Worm (Caenorhabditis elegans): ENCODE results near the gene Y43F8C.3.

The Y43F8C.3 gene

DNA sequence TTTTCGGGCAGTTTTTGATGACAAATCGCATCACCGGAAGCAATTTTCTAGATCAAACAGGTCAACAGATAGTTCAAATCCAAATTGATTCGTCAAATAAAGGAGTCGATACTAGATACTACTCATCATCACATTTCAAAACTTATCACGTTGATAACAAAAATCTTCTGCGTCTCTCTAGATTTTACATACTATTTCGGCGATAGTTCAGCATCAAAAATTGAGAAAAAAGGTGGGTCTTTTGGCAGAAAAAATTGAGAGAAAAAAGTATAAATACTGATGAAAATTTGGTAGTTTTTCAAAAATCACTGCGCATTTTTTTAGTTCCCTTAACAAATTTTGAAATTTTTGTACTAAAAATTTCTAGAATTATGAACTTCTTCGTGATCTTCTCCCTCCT, 9.3 kb downstream of the Y43F8C.3 start, which contains the start of gene nlp-26:
Gene nlp-26 (plus strand): TSS at position 301 of the 400 bp plus-strand sequence.
- TF ChIP-seq ceh-39 (tag; optimal IDR thresholded peaks at IDR 0.05) (no peak), sem-2 (GFP tag; optimal IDR thresholded peaks at IDR 0.05) (no peak), bed-3 (GFP tag; optimal IDR thresholded peaks at IDR 0.05) (no peak), blmp-1 (tag; optimal IDR thresholded peaks at IDR 0.05) (no peak), M03D4.4 (tag; optimal IDR thresholded peaks at IDR 0.05) (no peak), mab-5 (tag; optimal IDR thresholded peaks at IDR 0.05) (no peak), nhr-237 (tag; optimal IDR thresholded peaks at IDR 0.05) (no peak), ztf-11 (tag; optimal IDR thresholded peaks at IDR 0.05) (no peak), sptf-1 (tag; optimal IDR thresholded peaks at IDR 0.05) (no peak), drap-1 (GFP tag; optimal IDR thresholded peaks at IDR 0.05) (no peak), tbx-8 (GFP tag; optimal IDR thresholded peaks at IDR 0.05) (no peak), elt-1 (tag; optimal IDR thresholded peaks at IDR 0.05; ENCODE audit: borderline replicate concordance, insufficient read depth) (no peak)

DNA sequence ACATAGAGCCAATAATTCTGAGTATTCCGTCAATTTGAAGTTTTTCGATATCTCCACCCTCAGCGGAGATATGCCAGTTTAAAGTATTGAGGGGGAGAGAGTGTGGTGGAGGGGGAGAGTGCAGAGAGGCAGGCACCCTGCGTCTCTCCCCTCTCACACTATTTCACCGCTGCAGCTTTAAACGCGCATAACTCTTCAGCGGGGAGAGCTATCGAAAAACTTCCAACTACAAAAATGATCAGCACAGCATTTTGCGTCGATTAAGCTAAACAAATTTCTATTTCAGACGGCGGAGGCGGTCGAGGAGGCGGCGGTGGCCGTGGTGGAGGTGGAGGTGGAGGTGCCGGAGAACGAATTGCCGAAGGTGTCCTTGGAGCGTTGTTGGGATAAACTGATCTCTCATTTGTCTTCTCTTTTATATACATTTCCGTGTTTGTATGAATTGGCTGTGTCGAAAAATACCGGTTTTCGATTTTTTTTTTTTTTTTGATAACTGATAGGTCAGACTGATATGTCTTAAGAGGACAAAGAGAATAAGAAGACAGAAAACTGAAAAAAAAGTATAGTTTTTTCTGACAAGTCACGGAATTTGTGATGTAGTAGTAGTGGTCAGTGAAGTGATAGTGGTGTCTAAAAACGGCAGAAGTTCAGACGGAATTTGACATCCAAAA, 10.6 kb downstream of the Y43F8C.3 start:
- TF ChIP-seq nhr-12 (tag; optimal IDR thresholded peaks at IDR 0.05) (no peak), mls-2 (tag; optimal IDR thresholded peaks at IDR 0.05) (no peak), nhr-76 (tag; optimal IDR thresholded peaks at IDR 0.05) (no peak), bed-3 (GFP tag; optimal IDR thresholded peaks at IDR 0.05) (no peak), unc-120 (tag; optimal IDR thresholded peaks at IDR 0.05; ENCODE audit: poor library complexity, severe bottlenecking) (no peak), drap-1 (GFP tag; optimal IDR thresholded peaks at IDR 0.05) (peak; percentile 31), lin-32 (GFP tag; optimal IDR thresholded peaks at IDR 0.05) (no peak)

DNA sequence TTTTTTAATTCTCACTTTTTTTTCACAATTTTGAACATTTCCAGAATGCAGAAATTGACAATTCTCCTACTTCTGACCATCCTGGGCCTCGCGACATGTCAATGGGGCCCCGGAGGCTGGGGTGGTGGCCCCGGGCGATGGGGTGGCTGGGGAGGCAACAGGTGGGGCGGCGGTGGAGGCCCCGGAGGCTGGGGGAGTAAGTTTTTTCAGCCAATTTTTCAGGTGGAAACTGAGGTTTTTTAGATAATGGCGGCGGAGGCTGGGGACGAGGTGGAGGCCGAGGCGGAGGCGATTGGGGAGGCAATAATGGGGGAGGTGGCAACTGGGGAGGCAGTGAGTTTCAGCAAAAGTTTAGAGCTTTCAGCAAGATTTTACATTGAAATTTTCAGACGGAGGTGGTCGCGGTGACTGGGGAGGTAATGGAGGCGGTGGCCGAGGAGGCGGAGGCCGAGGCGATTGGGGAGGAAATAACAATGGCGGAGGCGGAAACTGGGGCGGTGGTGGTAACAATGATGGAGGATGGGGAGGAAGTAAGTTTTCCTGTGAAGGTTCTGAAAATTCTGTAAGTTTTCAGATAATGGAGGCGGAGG, 12.2 kb downstream of the Y43F8C.3 start:
- TF ChIP-seq pha-4 (tag; optimal IDR thresholded peaks at IDR 0.05) (no peak), sptf-1 (tag; optimal IDR thresholded peaks at IDR 0.05) (no peak), tbx-8 (GFP tag; optimal IDR thresholded peaks at IDR 0.05) (no peak), ceh-39 (tag; optimal IDR thresholded peaks at IDR 0.05) (no peak), lsy-2 (tag; optimal IDR thresholded peaks at IDR 0.05) (no peak), ceh-83 (GFP tag; optimal IDR thresholded peaks at IDR 0.05) (no peak), mab-5 (tag; optimal IDR thresholded peaks at IDR 0.05) (no peak), drap-1 (GFP tag; optimal IDR thresholded peaks at IDR 0.05) (no peak), nhr-2 (tag; optimal IDR thresholded peaks at IDR 0.05) (no peak), flh-1 (GFP tag; optimal IDR thresholded peaks at IDR 0.05) (no peak)

DNA sequence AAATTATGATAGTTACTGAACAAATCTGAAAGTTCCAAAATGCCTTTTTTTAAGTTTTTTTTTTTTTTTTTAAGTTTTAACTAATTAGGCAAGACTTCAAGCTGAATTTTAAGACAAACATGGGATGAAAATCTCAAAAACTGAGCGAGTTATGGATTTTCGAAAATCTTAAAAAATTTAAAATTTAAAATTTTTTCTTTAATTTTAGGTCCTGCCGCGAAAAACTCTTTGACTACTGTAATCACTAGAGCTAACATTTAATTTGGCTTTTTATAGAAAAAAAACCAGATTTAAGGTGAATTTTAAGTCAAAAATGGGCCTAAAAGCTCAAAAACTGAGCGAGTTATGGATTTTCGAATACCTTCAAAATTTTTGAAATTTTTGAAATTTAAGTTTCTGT, 13.2 kb downstream of the Y43F8C.3 start, which contains the start of gene grsp-1:
Gene grsp-1 (plus strand): TSS at position 301 of the 400 bp plus-strand sequence.
- TF ChIP-seq lin-13 (tag; optimal IDR thresholded peaks at IDR 0.05) (no peak), tbx-8 (GFP tag; optimal IDR thresholded peaks at IDR 0.05) (no peak), mls-2 (tag; optimal IDR thresholded peaks at IDR 0.05) (no peak), bed-3 (GFP tag; optimal IDR thresholded peaks at IDR 0.05) (no peak), sem-2 (GFP tag; optimal IDR thresholded peaks at IDR 0.05) (no peak), snpc-4 (tag; optimal IDR thresholded peaks at IDR 0.05) (no peak), cnd-1 (tag; optimal IDR thresholded peaks at IDR 0.05) (no peak), unc-62 (GFP tag; optimal IDR thresholded peaks at IDR 0.05) (no peak), ham-2 (GFP tag; optimal IDR thresholded peaks at IDR 0.05) (no peak), elt-1 (tag; optimal IDR thresholded peaks at IDR 0.05; ENCODE audit: borderline replicate concordance, insufficient read depth) (no peak), nhr-12 (tag; optimal IDR thresholded peaks at IDR 0.05) (no peak), drap-1 (GFP tag; optimal IDR thresholded peaks at IDR 0.05) (no peak)

DNA sequence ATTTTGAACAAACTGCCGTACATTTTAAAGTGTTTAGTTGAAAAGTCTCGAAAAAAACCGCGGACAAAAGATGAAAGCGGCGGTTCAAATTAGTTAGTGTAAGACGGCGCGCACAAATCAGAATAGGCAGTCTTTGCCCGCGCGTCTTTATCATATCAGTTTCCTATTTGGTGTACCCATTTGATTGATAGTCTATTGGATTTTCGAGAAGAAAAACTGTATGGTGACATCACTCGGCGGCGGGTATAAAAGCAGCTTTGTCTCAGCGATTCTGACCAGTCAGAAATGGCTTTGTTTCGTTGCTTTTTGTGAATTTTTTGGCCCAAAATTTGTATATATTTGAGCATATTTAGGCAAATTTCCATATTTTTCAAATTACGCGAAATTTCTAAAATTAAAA, 13.8 kb downstream of the Y43F8C.3 start:
- no peak for TF ChIP-seq snpc-4 (tag; optimal IDR thresholded peaks at IDR 0.05)
- TF ChIP-seq tbx-8 (GFP tag; optimal IDR thresholded peaks at IDR 0.05) = no peak
- TF ChIP-seq elt-3 (tag; optimal IDR thresholded peaks at IDR 0.05) = no peak
- TF ChIP-seq unc-120 (tag; optimal IDR thresholded peaks at IDR 0.05; ENCODE audit: poor library complexity, severe bottlenecking) = no peak
- no peak for TF ChIP-seq pha-4 (tag; optimal IDR thresholded peaks at IDR 0.05)
- TF ChIP-seq cnd-1 (tag; optimal IDR thresholded peaks at IDR 0.05) = no peak
- TF ChIP-seq nhr-237 (tag; optimal IDR thresholded peaks at IDR 0.05) = no peak
- TF ChIP-seq mls-2 (tag; optimal IDR thresholded peaks at IDR 0.05) = no peak
- no peak for TF ChIP-seq elt-1 (tag; optimal IDR thresholded peaks at IDR 0.05; ENCODE audit: borderline replicate concordance, insufficient read depth)
- no peak for TF ChIP-seq nhr-2 (tag; optimal IDR thresholded peaks at IDR 0.05)
- no peak for TF ChIP-seq M03D4.4 (tag; optimal IDR thresholded peaks at IDR 0.05)
- no peak for TF ChIP-seq mep-1 (tag; optimal IDR thresholded peaks at IDR 0.05)
- no peak for TF ChIP-seq nhr-76 (tag; optimal IDR thresholded peaks at IDR 0.05)

Data from whole organism, mixed stage, embryonic.